Worm (Caenorhabditis elegans) whole organism, mixed stage, embryonic: Measurements from ENCODE around the gene srt-28.
A peak's percentile ranks its signal among the peaks of the same experiment; 100 is the strongest.

Experiments
- M03D4.4 ChIP-seq: sonication (generic microtip); optimal IDR thresholded peaks from 2 replicates; lab custom pipeline; 2017; ENCODE audit warnings: mild to moderate bottlenecking, missing genetic modification characterization, missing compliant biosample characterization
- bed-3 ChIP-seq: fragments of 200-800 bp; sonication (Bioruptor generic); optimal IDR thresholded peaks from 3 replicates; lab custom pipeline; 2018; ENCODE audit warnings: mild to moderate bottlenecking, missing genetic modification characterization, moderate library complexity, missing compliant biosample characterization
- blmp-1 ChIP-seq: fragments of 150-350 bp; optimal IDR thresholded peaks from 2 replicates; lab custom pipeline; 2014; ENCODE audit warnings: missing biosample characterization, missing genetic modification characterization
- ceh-39 ChIP-seq: fragments of 150-350 bp; optimal IDR thresholded peaks from 2 replicates; lab custom pipeline; 2014; ENCODE audit warnings: missing biosample characterization, missing genetic modification characterization
- ceh-43 ChIP-seq: fragments of 200-800 bp; sonication (Bioruptor generic); optimal IDR thresholded peaks from 2 replicates; lab custom pipeline; 2018; ENCODE audit warnings: mild to moderate bottlenecking, missing genetic modification characterization, moderate library complexity, missing compliant biosample characterization
- ceh-83 ChIP-seq: fragments of 200-800 bp; sonication (Bioruptor generic); optimal IDR thresholded peaks from 2 replicates; lab custom pipeline; 2018; ENCODE audit warnings: mild to moderate bottlenecking, missing genetic modification characterization, missing compliant biosample characterization
- ces-1 ChIP-seq: fragments of 150-350 bp; optimal IDR thresholded peaks from 2 replicates; lab custom pipeline; 2014; ENCODE audit warnings: missing biosample characterization, missing genetic modification reagents, missing genetic modification characterization
- cnd-1 ChIP-seq: fragments of 200-800 bp; sonication (Bioruptor generic); optimal IDR thresholded peaks from 2 replicates; lab custom pipeline; 2018; ENCODE audit warnings: mild to moderate bottlenecking, missing genetic modification characterization, missing compliant biosample characterization
- drap-1 ChIP-seq: fragments of 200-800 bp; sonication (Bioruptor generic); optimal IDR thresholded peaks from 3 replicates; lab custom pipeline; 2018; ENCODE audit warnings: mild to moderate bottlenecking, missing genetic modification characterization, missing compliant biosample characterization
- elt-1 ChIP-seq: sonication (generic microtip); optimal IDR thresholded peaks from 2 replicates; lab custom pipeline; 2017; ENCODE audit warnings: missing genetic modification characterization, mild to moderate bottlenecking, missing compliant biosample characterization, antibody characterized with exemption, moderate library complexity, borderline replicate concordance; ENCODE audit not compliant: insufficient read depth
- elt-3 ChIP-seq: fragments of 150-350 bp; optimal IDR thresholded peaks from 2 replicates; lab custom pipeline; 2014; ENCODE audit warnings: missing biosample characterization, missing genetic modification characterization
- flh-1 ChIP-seq: fragments of 200-800 bp; sonication (Bioruptor generic); optimal IDR thresholded peaks from 2 replicates; lab custom pipeline; 2018; ENCODE audit warnings: mild to moderate bottlenecking, missing genetic modification characterization, moderate library complexity, missing compliant biosample characterization
- hlh-1 ChIP-seq: fragments of 150-350 bp; optimal IDR thresholded peaks from 2 replicates; lab custom pipeline; 2014; ENCODE audit warnings: missing biosample characterization, missing genetic modification reagents, missing genetic modification characterization
- lin-13 ChIP-seq: fragments of 150-350 bp; optimal IDR thresholded peaks from 2 replicates; lab custom pipeline; 2014; ENCODE audit warnings: missing biosample characterization, missing genetic modification characterization
- lsy-2 ChIP-seq: fragments of 150-350 bp; optimal IDR thresholded peaks from 2 replicates; lab custom pipeline; 2014; ENCODE audit warnings: missing biosample characterization, missing genetic modification characterization
- mab-5 ChIP-seq: fragments of 150-350 bp; optimal IDR thresholded peaks from 2 replicates; lab custom pipeline; 2014; ENCODE audit warnings: missing biosample characterization, missing genetic modification characterization
- mep-1 ChIP-seq: fragments of 150-350 bp; optimal IDR thresholded peaks from 2 replicates; lab custom pipeline; 2017; ENCODE audit warnings: missing biosample characterization, missing genetic modification reagents, missing genetic modification characterization, inconsistent platforms
- mls-2 ChIP-seq: sonication (generic microtip); optimal IDR thresholded peaks from 2 replicates; lab custom pipeline; 2016; ENCODE audit warnings: mild to moderate bottlenecking, missing genetic modification characterization, moderate library complexity, missing compliant biosample characterization
- nhr-12 ChIP-seq: fragments of 150-350 bp; optimal IDR thresholded peaks from 2 replicates; lab custom pipeline; 2014; ENCODE audit warnings: missing biosample characterization, missing genetic modification characterization
- nhr-2 ChIP-seq: fragments of 150-350 bp; optimal IDR thresholded peaks from 2 replicates; lab custom pipeline; 2014; ENCODE audit warnings: missing biosample characterization, missing genetic modification characterization
- nhr-237 ChIP-seq: fragments of 150-350 bp; optimal IDR thresholded peaks from 2 replicates; lab custom pipeline; 2014; ENCODE audit warnings: missing biosample characterization, missing genetic modification characterization
- nhr-28 ChIP-seq: fragments of 150-350 bp; optimal IDR thresholded peaks from 2 replicates; lab custom pipeline; 2014; ENCODE audit warnings: missing biosample characterization, missing genetic modification characterization
- nhr-76 ChIP-seq: sonication (generic microtip); optimal IDR thresholded peaks from 2 replicates; lab custom pipeline; 2017; ENCODE audit warnings: missing biosample characterization, missing genetic modification characterization
- pha-4 ChIP-seq: fragments of 150-350 bp; optimal IDR thresholded peaks from 2 replicates; lab custom pipeline; 2018; ENCODE audit warnings: missing biosample characterization, missing genetic modification reagents, missing genetic modification characterization
- sem-2 ChIP-seq: fragments of 200-800 bp; sonication (Bioruptor generic); optimal IDR thresholded peaks from 2 replicates; lab custom pipeline; 2018; ENCODE audit warnings: mild to moderate bottlenecking, missing genetic modification characterization, missing compliant biosample characterization
- sptf-1 ChIP-seq: sonication (generic microtip); optimal IDR thresholded peaks from 2 replicates; lab custom pipeline; 2017; ENCODE audit warnings: mild to moderate bottlenecking, missing genetic modification characterization, moderate library complexity, missing compliant biosample characterization
- tbx-8 ChIP-seq: fragments of 200-800 bp; sonication (Bioruptor generic); optimal IDR thresholded peaks from 2 replicates; lab custom pipeline; 2018; ENCODE audit warnings: mild to moderate bottlenecking, missing genetic modification characterization, moderate library complexity, missing compliant biosample characterization
- unc-120 ChIP-seq: sonication (generic microtip); optimal IDR thresholded peaks from 2 replicates; lab custom pipeline; 2017; ENCODE audit warnings: missing genetic modification characterization, missing compliant biosample characterization; ENCODE audit not compliant: poor library complexity, severe bottlenecking
- unc-39 ChIP-seq: fragments of 150-350 bp; optimal IDR thresholded peaks from 2 replicates; lab custom pipeline; 2014; ENCODE audit warnings: missing biosample characterization, missing genetic modification characterization
- unc-62 ChIP-seq: fragments of 150-350 bp; optimal IDR thresholded peaks from 2 replicates; lab custom pipeline; 2014; ENCODE audit warnings: missing biosample characterization, missing genetic modification reagents, missing genetic modification characterization

srt-28 gene

ce11 chrV:2675692-2676091, 37.7 kb downstream of the srt-28 start:
- no peak for TF ChIP-seq cnd-1
- TF ChIP-seq blmp-1 (tag; lab: Kevin White, UChicago) = peak; percentile 6
- TF ChIP-seq, all 35 proteins: peak for 1

ce11 chrV:2673807-2674206, 39.6 kb downstream of the srt-28 start:
- TF ChIP-seq tbx-8 = no peak
- peak; percentile 81 for TF ChIP-seq mls-2 (tag; lab: Kevin White, UChicago)
- TF ChIP-seq hlh-1 (tag; lab: Kevin White, UChicago) = peak; percentile 10
- TF ChIP-seq ceh-83 = peak; percentile 90
- peak; percentile 61 for TF ChIP-seq bed-3 (GFP tag; lab: Kevin White, UChicago)
- peak; percentile 63 for TF ChIP-seq M03D4.4
- TF ChIP-seq nhr-237 (tag; lab: Kevin White, UChicago) = no peak
- peak; percentile 49 for TF ChIP-seq ceh-43 (GFP tag; lab: Kevin White, UChicago)
- TF ChIP-seq sem-2 (GFP tag; lab: Kevin White, UChicago) = peak; percentile 59
- TF ChIP-seq sptf-1 = peak; percentile 79
- TF ChIP-seq flh-1 (GFP tag; lab: Kevin White, UChicago) = peak; percentile 14
- TF ChIP-seq mep-1 (tag; lab: Kevin White, UChicago) = no peak
- TF ChIP-seq drap-1 (GFP tag; lab: Kevin White, UChicago) = peak; percentile 60
- TF ChIP-seq cnd-1 = peak; percentile 59
- TF ChIP-seq nhr-28 (tag; lab: Kevin White, UChicago) = no peak
- TF ChIP-seq unc-62 (GFP tag; lab: Kevin White, UChicago) = no peak
- TF ChIP-seq unc-120 (tag; lab: Kevin White, UChicago) = peak; percentile 32

- TF ChIP-seq mep-1 (tag; lab: Kevin White, UChicago) = peak; percentile 69
- TF ChIP-seq nhr-12 (tag; lab: Kevin White, UChicago) = no peak
- no peak for TF ChIP-seq ceh-39
- peak; percentile 40 for TF ChIP-seq mls-2 (tag; lab: Kevin White, UChicago)
- TF ChIP-seq tbx-8 = no peak
- peak; percentile 60 for TF ChIP-seq lin-13 (tag; lab: Kevin White, UChicago)
- TF ChIP-seq nhr-2 = no peak
- TF ChIP-seq ceh-43 (GFP tag; lab: Kevin White, UChicago) = peak; percentile 14
- TF ChIP-seq nhr-237 (tag; lab: Kevin White, UChicago) = peak; percentile 73
- TF ChIP-seq ces-1 = peak; percentile 91
- TF ChIP-seq mab-5 (tag; lab: Kevin White, UChicago) = peak; percentile 95
- TF ChIP-seq lsy-2 (tag; lab: Kevin White, UChicago) = peak; percentile 61
- no peak for TF ChIP-seq nhr-76 (tag; lab: Kevin White, UChicago)
- peak; percentile 54 for TF ChIP-seq sptf-1
- TF ChIP-seq pha-4 (tag; lab: Kevin White, UChicago) = peak; percentile 65
Observed at ce11 chrV:2672603-2673002, 40.8 kb downstream of the srt-28 start, which contains the start of gene W02G9.3. Gene W02G9.3 (plus strand): TSS chrV:2672986.

ce11 chrV:2671155-2671554, 42.3 kb downstream of the srt-28 start, which contains the start of gene kel-8:
Gene kel-8 (plus strand): TSS chrV:2671455.
- TF ChIP-seq blmp-1 (tag; lab: Kevin White, UChicago) (no peak), unc-39 (tag; lab: Kevin White, UChicago) (no peak), cnd-1 (no peak), ceh-43 (GFP tag; lab: Kevin White, UChicago) (no peak), nhr-12 (tag; lab: Kevin White, UChicago) (no peak), lin-13 (tag; lab: Kevin White, UChicago) (no peak), pha-4 (tag; lab: Kevin White, UChicago) (no peak), elt-1 (tag; lab: Kevin White, UChicago) (no peak), nhr-2 (no peak), ceh-39 (no peak)

ce11 chrV:2666600-2666999, 46.8 kb downstream of the srt-28 start, which contains the start of gene W02G9.4:
Gene W02G9.4 (plus strand): TSS chrV:2666900.
- TF ChIP-seq elt-1 (tag; lab: Kevin White, UChicago) = no peak
- no peak for TF ChIP-seq unc-62 (GFP tag; lab: Kevin White, UChicago)
- TF ChIP-seq ceh-83 = no peak
- no peak for TF ChIP-seq mab-5 (tag; lab: Kevin White, UChicago)
- TF ChIP-seq lin-13 (tag; lab: Kevin White, UChicago) = no peak
- TF ChIP-seq lsy-2 (tag; lab: Kevin White, UChicago) = no peak
- no peak for TF ChIP-seq elt-3 (tag; lab: Kevin White, UChicago)
